Worm (Caenorhabditis elegans): Measurements from ENCODE around the gene ZK470.6.

Gene ZK470.6

DNA sequence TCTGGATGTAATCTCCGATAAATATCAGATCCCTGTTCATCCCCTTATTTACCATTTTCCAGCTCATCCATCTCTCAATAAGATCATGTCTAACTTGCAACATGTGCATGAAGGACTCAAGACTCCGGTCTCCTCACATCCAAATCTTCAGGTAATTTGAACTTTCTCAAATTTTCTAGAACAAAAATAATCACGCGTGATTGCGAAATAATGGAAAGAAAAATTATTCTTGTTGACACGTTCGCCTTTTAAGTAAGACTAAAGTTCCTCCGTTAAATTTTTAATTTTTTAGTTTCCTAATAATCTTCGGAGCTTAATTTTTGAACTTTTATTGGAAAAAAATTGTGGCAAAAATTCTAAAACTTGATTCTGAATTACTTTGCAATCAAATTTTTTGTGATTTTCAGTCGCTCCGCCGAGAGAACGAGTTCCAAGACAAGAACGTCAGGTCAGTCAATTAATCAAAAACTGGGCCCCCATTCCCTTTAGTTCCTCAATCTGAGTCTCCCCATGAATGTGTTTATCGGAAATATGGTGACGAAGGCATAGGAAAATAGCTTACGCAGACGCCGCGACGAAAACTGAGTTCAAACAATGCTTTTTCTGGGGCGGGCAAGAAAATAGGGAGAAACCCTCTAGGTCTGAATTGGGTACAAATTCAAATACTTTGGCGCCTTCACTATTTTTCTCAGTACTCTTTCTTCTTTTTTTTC is 39.7 kb downstream of the ZK470.6 start:
- TF ChIP-seq C17E4.6 (GFP tag; IDR thresholded peaks at IDR 0.05) (no peak), ceh-27 (GFP tag; optimal IDR thresholded peaks at IDR 0.05) (peak; percentile 3), nhr-90 (tag; optimal IDR thresholded peaks at IDR 0.05) (no peak), nhr-80 (tag; optimal IDR thresholded peaks at IDR 0.05) (peak; percentile 18), lin-54 (GFP tag; optimal IDR thresholded peaks at IDR 0.05) (peak; percentile 13), lag-1 (GFP tag; IDR thresholded peaks at IDR 0.05) (no peak), K12H6.12 (tag; optimal IDR thresholded peaks at IDR 0.05) (peak; percentile 69), nfyb-1 (GFP tag; IDR thresholded peaks at IDR 0.05) (peak; percentile 22; the same call in 1 of the 2 replicates), snpc-1.3 (tag; optimal IDR thresholded peaks at IDR 0.05; ENCODE audit: insufficient read depth) (no peak), C06A6.2 (GFP tag; conservative IDR thresholded peaks at IDR 0.05) (peak; percentile 16; the same call in 1 of the 2 replicates), lir-1 (GFP tag; conservative IDR thresholded peaks at IDR 0.05) (no peak), lin-26 (GFP tag; IDR thresholded peaks at IDR 0.05) (peak; percentile 58; the same call in 1 of the 2 replicates), dox-1 (GFP tag; IDR thresholded peaks at IDR 0.05) (peak; percentile 32; the same call in 1 of the 2 replicates), tbp1 (GFP tag; optimal IDR thresholded peaks at IDR 0.05) (peak; percentile 7), hsf-1 (GFP tag; IDR thresholded peaks at IDR 0.05) (peak; percentile 43; the same call in 1 of the 2 replicates), cebp-1 (GFP tag; IDR thresholded peaks at IDR 0.05) (peak; percentile 88), cebp-1 (tag; optimal IDR thresholded peaks at IDR 0.05) (peak; percentile 96)

DNA sequence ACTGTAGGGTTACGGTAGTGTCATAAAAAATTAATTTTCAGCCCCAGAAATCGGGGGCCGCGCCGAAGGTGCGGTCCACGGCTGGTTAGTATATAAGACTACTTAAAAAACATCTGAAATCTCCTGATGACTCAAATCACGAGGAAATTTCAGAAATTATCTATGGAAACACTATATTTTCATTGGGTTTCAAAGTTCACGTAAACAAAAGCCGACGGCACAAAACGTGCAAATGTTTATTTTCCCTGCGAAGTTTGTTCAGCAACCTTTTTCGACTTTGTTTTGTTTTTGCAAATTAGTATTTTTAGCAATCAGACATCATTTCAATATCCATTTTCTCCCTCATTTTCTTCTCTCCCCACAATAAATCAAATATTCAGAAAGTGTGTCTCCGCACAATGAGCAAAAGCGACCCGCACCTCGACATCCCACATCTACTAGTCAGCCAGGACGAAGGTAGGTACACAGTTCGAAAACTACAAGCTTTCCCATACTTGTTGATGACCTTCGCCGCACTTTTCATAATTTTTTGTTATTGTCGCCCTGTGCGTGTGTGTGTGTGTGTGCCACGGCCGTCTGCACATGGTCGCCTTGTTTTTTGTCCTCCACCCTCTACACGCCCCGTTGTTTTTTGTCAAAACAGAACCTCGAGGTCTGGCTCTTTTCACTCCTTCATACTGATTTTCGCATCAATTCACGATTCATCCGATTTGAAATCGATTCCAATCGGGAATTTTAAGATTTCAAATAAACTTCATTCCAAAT is 40.6 kb downstream of the ZK470.6 start:
- TF ChIP-seq lsl-1 (GFP tag; optimal IDR thresholded peaks at IDR 0.05) (no peak), nfyb-1 (GFP tag; IDR thresholded peaks at IDR 0.05) (peak; percentile 32; the same call in 1 of the 2 replicates)

DNA sequence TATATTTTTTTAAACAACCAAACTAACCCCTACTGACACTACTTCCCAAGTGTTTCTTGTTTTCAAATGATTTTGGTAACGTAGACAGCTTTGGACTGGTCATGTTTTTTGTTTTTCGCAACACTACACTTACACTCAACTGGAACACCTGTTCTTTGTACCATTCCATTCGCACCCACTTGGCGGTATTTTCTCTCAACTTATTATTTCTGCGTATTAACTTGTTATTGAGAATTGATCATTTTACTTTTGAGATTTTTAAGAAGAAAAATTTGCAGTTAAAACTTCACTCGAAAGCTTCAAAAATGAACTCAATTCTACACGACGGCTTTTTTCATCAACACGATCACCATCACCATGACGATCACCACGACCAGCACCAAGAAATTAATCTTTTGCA is 42.4 kb downstream of the ZK470.6 start, which contains the start of gene ZK470.2:
ZK470.2 (plus strand) TSS at position 301 of the 400 bp plus-strand sequence.
- TF ChIP-seq lin-35 (GFP tag; optimal IDR thresholded peaks at IDR 0.05) (no peak), ztf-3 (GFP tag; optimal IDR thresholded peaks at IDR 0.05) (no peak), let-607 (tag; optimal IDR thresholded peaks at IDR 0.05) (no peak), unc-130 (GFP tag; optimal IDR thresholded peaks at IDR 0.05) (no peak), bed-1 (GFP tag; IDR thresholded peaks at IDR 0.05) (no peak), sdz-38 (tag; optimal IDR thresholded peaks at IDR 0.05) (no peak), mxl-1 (tag; optimal IDR thresholded peaks at IDR 0.05) (no peak), zfh-2 (GFP tag; conservative IDR thresholded peaks at IDR 0.05) (no peak), tbp1 (GFP tag; optimal IDR thresholded peaks at IDR 0.05) (no peak), nhr-27 (tag; optimal IDR thresholded peaks at IDR 0.05) (no peak), tlf-1 (GFP tag; optimal IDR thresholded peaks at IDR 0.05) (no peak), hsf-1 (GFP tag; IDR thresholded peaks at IDR 0.05) (no peak), hlh-26 (GFP tag; conservative IDR thresholded peaks at IDR 0.05) (no peak), nhr-90 (tag; optimal IDR thresholded peaks at IDR 0.05) (no peak), F57C9.4 (tag; optimal IDR thresholded peaks at IDR 0.05) (no peak), ekl-4 (GFP tag; IDR thresholded peaks at IDR 0.05) (no peak), hmg-20 (GFP tag; IDR thresholded peaks at IDR 0.05) (no peak), ceh-100 (GFP tag; IDR thresholded peaks at IDR 0.05) (no peak), B0336.3 (GFP tag; IDR thresholded peaks at IDR 0.05) (no peak), B0019.2 (GFP tag; conservative IDR thresholded peaks at IDR 0.05) (no peak)

All from whole organism, young adult.